Fruit fly (Drosophila melanogaster): Measurements from ENCODE around the gene CG15601.

CG15601 gene

DNA sequence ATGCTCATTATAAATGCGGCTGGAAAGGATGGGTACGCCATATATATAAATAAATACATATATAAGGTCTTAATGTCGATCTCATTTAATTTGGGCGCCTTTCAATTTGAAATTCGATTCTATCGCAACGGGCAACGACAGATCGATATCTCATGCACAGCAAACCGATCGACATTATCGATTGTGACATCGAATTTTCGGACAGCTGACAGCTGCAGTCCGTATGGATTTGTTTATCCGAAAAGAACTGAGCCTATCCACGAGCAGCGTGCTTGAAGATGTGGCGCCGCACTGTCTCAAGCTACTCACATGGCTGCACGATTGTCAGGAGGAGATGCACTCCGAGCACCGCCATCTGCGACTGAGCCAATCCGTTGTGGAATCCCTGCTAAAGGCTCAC is 21.5 kb downstream of the CG15601 start, which contains the start of gene CG8191 (continued):
- TF ChIP-seq Myb (GFP tag; optimal IDR thresholded peaks at IDR 0.05) (peak; percentile 34), CG43689 (GFP tag; IDR thresholded peaks at IDR 0.05) (no peak), Dp (GFP tag; optimal IDR thresholded peaks at IDR 0.05) (peak; percentile 85), Scr (GFP tag; IDR thresholded peaks at IDR 0.05; ENCODE audit: partially characterized antibody) (peak; percentile 66), ewg (GFP tag; optimal IDR thresholded peaks at IDR 0.05) (no peak), Opbp (GFP tag; IDR thresholded peaks at IDR 0.05; ENCODE audit: partially characterized antibody) (peak; percentile 78; the same call in 2 of the 3 replicates), vfl (GFP tag; optimal IDR thresholded peaks at IDR 0.05) (no peak), sens (GFP tag) (no peak), YL-1 (GFP tag; optimal IDR thresholded peaks at IDR 0.05) (peak; percentile 23), CG2129 (GFP tag; IDR thresholded peaks at IDR 0.05; ENCODE audit: partially characterized antibody) (peak; percentile 45; the same call in 1 of the 2 replicates), MBD-R2 (GFP tag; IDR thresholded peaks at IDR 0.05) (peak; percentile 70), vnd (GFP tag; IDR thresholded peaks at IDR 0.05; ENCODE audit: partially characterized antibody) (peak; percentile 61; the same call in 2 of the 3 replicates), CG3995 (GFP tag; optimal IDR thresholded peaks at IDR 0.05) (peak; percentile 88), bbx (GFP tag; IDR thresholded peaks at IDR 0.05; ENCODE audit: partially characterized antibody) (peak; percentile 84), nerfin-1 (tag; optimal IDR thresholded peaks at IDR 0.05) (no peak), CG1603 (tag; optimal IDR thresholded peaks at IDR 0.05) (no peak), Hand (GFP tag; optimal IDR thresholded peaks at IDR 0.05) (no peak), luna (GFP tag; optimal IDR thresholded peaks at IDR 0.05) (no peak), Dref (GFP tag; IDR thresholded peaks at IDR 0.05) (peak; percentile 82), CG14860 (GFP tag; IDR thresholded peaks at IDR 0.05; ENCODE audit: partially characterized antibody) (peak; percentile 38; the same call in 2 of the 3 replicates), Doc3 (GFP tag; IDR thresholded peaks at IDR 0.05; ENCODE audit: partially characterized antibody) (peak; percentile 72), amos (GFP tag; IDR thresholded peaks at IDR 0.05; ENCODE audit: partially characterized antibody) (peak; percentile 72), H15 (GFP tag; IDR thresholded peaks at IDR 0.05) (no peak), chinmo (GFP tag; IDR thresholded peaks at IDR 0.05; ENCODE audit: partially characterized antibody) (peak; percentile 90; the same call in 3 of the 4 replicates), maf-S (GFP tag; optimal IDR thresholded peaks at IDR 0.05) (no peak), kah (GFP tag; optimal IDR thresholded peaks at IDR 0.05) (no peak), bowl (GFP tag; IDR thresholded peaks at IDR 0.05) (no peak), eyg (GFP tag; optimal IDR thresholded peaks at IDR 0.05) (no peak), D (optimal IDR thresholded peaks at IDR 0.05) (no peak), D (GFP tag; optimal IDR thresholded peaks at IDR 0.05) (no peak), CG17829 (tag; optimal IDR thresholded peaks at IDR 0.05) (peak; percentile 6), zen2 (GFP tag; IDR thresholded peaks at IDR 0.05; ENCODE audit: partially characterized antibody) (peak; percentile 86), BEAF-32 (GFP tag; optimal IDR thresholded peaks at IDR 0.05) (peak; percentile 68), fd102C (GFP tag; optimal IDR thresholded peaks at IDR 0.05) (no peak), hbn (GFP tag; IDR thresholded peaks at IDR 0.05; ENCODE audit: partially characterized antibody) (peak; percentile 69), knrl (GFP tag; IDR thresholded peaks at IDR 0.05; ENCODE audit: partially characterized antibody) (peak; percentile 44; the same call in 2 of the 3 replicates), CG13287 (GFP tag; IDR thresholded peaks at IDR 0.05; ENCODE audit: partially characterized antibody) (peak; percentile 77), Xbp1 (GFP tag; optimal IDR thresholded peaks at IDR 0.05) (no peak), Ada2b (GFP tag; IDR thresholded peaks at IDR 0.05) (no peak), cato (GFP tag; optimal IDR thresholded peaks at IDR 0.05; ENCODE audit: borderline replicate concordance) (no peak), CG15011 (GFP tag; optimal IDR thresholded peaks at IDR 0.05) (no peak), pzg (GFP tag; optimal IDR thresholded peaks at IDR 0.05) (peak; percentile 44), CG16813 (GFP tag; IDR thresholded peaks at IDR 0.05; ENCODE audit: partially characterized antibody) (peak; percentile 68), CG3847 (GFP tag; IDR thresholded peaks at IDR 0.05) (no peak), CG2116 (GFP tag; optimal IDR thresholded peaks at IDR 0.05) (peak; percentile 72), Bgb (GFP tag; IDR thresholded peaks at IDR 0.05; ENCODE audit: partially characterized antibody) (peak; percentile 73), nau (GFP tag; optimal IDR thresholded peaks at IDR 0.05) (no peak), CG15479 (GFP tag; optimal IDR thresholded peaks at IDR 0.05) (no peak)

Measured in whole organism, embryonic.